Worm (Caenorhabditis elegans) whole organism, midembryonic: ENCODE results near the gene fem-1.

Experiments
- T22C8.4 ChIP-seq: fragments of 200-800 bp; sonication (Bioruptor generic); IDR thresholded peaks from 2 replicates; pipeline ENCODE4 v1.3.6; 2022; ENCODE audit warnings: missing genetic modification characterization, missing compliant biosample characterization
- ztf-23 ChIP-seq: fragments of 200-800 bp; sonication (Bioruptor generic); IDR thresholded peaks from 2 replicates; pipeline ENCODE4 v1.3.6; 2022; ENCODE audit warnings: missing genetic modification reagents, missing genetic modification characterization, missing compliant biosample characterization

ce11 chrIV:5584384-5584783, 46.6 kb upstream of the fem-1 start, which contains the start of gene fkh-7:
- TF ChIP-seq T22C8.4 (GFP tag; lab: Robert Waterston, UW) (no peak), ztf-23 (GFP tag; lab: Robert Waterston, UW) (no peak)
